Fruit fly (Drosophila melanogaster) whole organism, embryonic: ENCODE results near the gene Cyt-c-d.
A peak's percentile ranks its signal among the peaks of the same experiment; 100 is the strongest.

Experiments used
- CG1024 ChIP-seq: fragments of 200-800 bp; sonication (Bioruptor generic); IDR thresholded peaks from 2 replicates; pipeline ENCODE4 v1.3.6; 2022; ENCODE audit warnings: missing biosample characterization, missing genetic modification characterization
- CG10431 ChIP-seq: fragments of 200-800 bp; sonication (Bioruptor generic); optimal IDR thresholded peaks from 3 replicates; lab custom pipeline; 2018; ENCODE audit warnings: missing biosample characterization, mild to moderate bottlenecking, missing genetic modification characterization
- CG13123 ChIP-seq: fragments of 200-800 bp; sonication (Bioruptor generic); optimal IDR thresholded peaks from 2 replicates; lab custom pipeline; 2016; ENCODE audit warnings: missing biosample characterization, missing genetic modification characterization
- CG15073 ChIP-seq: fragments of 200-800 bp; sonication (Bioruptor generic); optimal IDR thresholded peaks from 2 replicates; lab custom pipeline; 2016; ENCODE audit warnings: missing biosample characterization, missing genetic modification characterization
- CG1603 ChIP-seq: fragments of 200-800 bp; sonication (Bioruptor generic); optimal IDR thresholded peaks from 2 replicates; lab custom pipeline; 2019; ENCODE audit warnings: missing biosample characterization, mild to moderate bottlenecking, missing genetic modification characterization, moderate library complexity
- CG17568 ChIP-seq: fragments of 200-800 bp; sonication (Bioruptor generic); optimal IDR thresholded peaks from 2 replicates; lab custom pipeline; 2018; ENCODE audit warnings: missing biosample characterization, mild to moderate bottlenecking, missing genetic modification characterization, moderate library complexity
- CG1792 ChIP-seq: fragments of 200-800 bp; sonication (Bioruptor generic); optimal IDR thresholded peaks from 2 replicates; lab custom pipeline; 2016; ENCODE audit warnings: missing biosample characterization, missing genetic modification characterization
- CG2202 ChIP-seq: fragments of 200-800 bp; sonication (Bioruptor generic); optimal IDR thresholded peaks from 2 replicates; lab custom pipeline; 2018; ENCODE audit warnings: missing biosample characterization, mild to moderate bottlenecking, missing genetic modification characterization
- CG3065 ChIP-seq: fragments of 200-800 bp; sonication (Bioruptor generic); optimal IDR thresholded peaks from 2 replicates; lab custom pipeline; 2016; ENCODE audit warnings: missing biosample characterization, missing genetic modification characterization
- CG34376 ChIP-seq: fragments of 200-800 bp; sonication (Bioruptor generic); optimal IDR thresholded peaks from 2 replicates; lab custom pipeline; 2018; ENCODE audit warnings: missing biosample characterization, mild to moderate bottlenecking, missing genetic modification characterization
- CG3726 ChIP-seq: fragments of 200-800 bp; sonication (Bioruptor generic); IDR thresholded peaks from 3 replicates; pipeline ENCODE4, ENCODE4 v1.3.6; 2022; ENCODE audit warnings: missing biosample characterization, missing genetic modification characterization
- CG4328 ChIP-seq: fragments of 200-800 bp; sonication (Bioruptor generic); optimal IDR thresholded peaks from 3 replicates; lab custom pipeline; 2017; ENCODE audit warnings: missing biosample characterization, missing genetic modification reagents, missing genetic modification characterization
- CG7745 ChIP-seq: fragments of 200-800 bp; sonication (Bioruptor generic); optimal IDR thresholded peaks from 2 replicates; lab custom pipeline; 2018; ENCODE audit warnings: missing biosample characterization, mild to moderate bottlenecking, missing genetic modification characterization, moderate library complexity
- CG8089 ChIP-seq: fragments of 200-800 bp; sonication (Bioruptor generic); optimal IDR thresholded peaks from 3 replicates; lab custom pipeline; 2016; ENCODE audit warnings: missing biosample characterization, missing genetic modification characterization
- CG8388 ChIP-seq: fragments of 200-800 bp; sonication (Bioruptor generic); optimal IDR thresholded peaks from 2 replicates; lab custom pipeline; 2019; ENCODE audit warnings: missing biosample characterization, mild to moderate bottlenecking, missing genetic modification characterization, moderate library complexity
- Deaf1 ChIP-seq: fragments of 200-800 bp; optimal IDR thresholded peaks from 3 replicates; lab custom pipeline; 2019; ENCODE audit warnings: missing biosample characterization, mild to moderate bottlenecking, missing genetic modification characterization, moderate library complexity
- HLH3B ChIP-seq: fragments of 200-800 bp; sonication (Bioruptor generic); IDR thresholded peaks from 2 replicates; pipeline ENCODE4 v1.3.6; 2022; ENCODE audit warnings: missing biosample characterization, missing genetic modification characterization
- HmgZ ChIP-seq: fragments of 200-800 bp; sonication (Bioruptor generic); optimal IDR thresholded peaks from 2 replicates; lab custom pipeline; 2018; ENCODE audit warnings: missing biosample characterization, mild to moderate bottlenecking, missing genetic modification characterization
- Kr ChIP-seq: fragments of 200-800 bp; sonication (Bioruptor generic); optimal IDR thresholded peaks from 2 replicates; lab custom pipeline; 2017; ENCODE audit warnings: missing biosample characterization, mild to moderate bottlenecking, missing genetic modification characterization
- Lpt ChIP-seq: fragments of >200 bp; optimal IDR thresholded peaks from 2 replicates; lab custom pipeline; 2018; ENCODE audit warnings: missing biosample characterization, missing genetic modification characterization
- NC2β ChIP-seq: fragments of 200-800 bp; sonication (Bioruptor generic); optimal IDR thresholded peaks from 2 replicates; lab custom pipeline; 2016; ENCODE audit warnings: missing biosample characterization, missing genetic modification characterization
- Nf-YA ChIP-seq: fragments of 200-800 bp; sonication (Bioruptor generic); IDR thresholded peaks from 2 replicates; pipeline ENCODE4 v1.3.6; 2022; ENCODE audit warnings: missing biosample characterization, missing genetic modification characterization
- PHDP ChIP-seq: fragments of 200-800 bp; sonication (Bioruptor generic); optimal IDR thresholded peaks from 3 replicates; lab custom pipeline; 2018; ENCODE audit warnings: missing biosample characterization, mild to moderate bottlenecking, missing genetic modification characterization, moderate library complexity
- Ravus ChIP-seq: fragments of 200-800 bp; sonication (Bioruptor generic); IDR thresholded peaks from 2 replicates; pipeline ENCODE4 v1.3.6; 2022; ENCODE audit warnings: missing biosample characterization, missing genetic modification characterization
- TFAM ChIP-seq: fragments of 200-800 bp; sonication (Bioruptor generic); optimal IDR thresholded peaks from 2 replicates; lab custom pipeline; 2017; ENCODE audit warnings: missing biosample characterization, missing genetic modification characterization, inconsistent platforms
- YL-1 ChIP-seq: fragments of 200-800 bp; sonication (Bioruptor generic); optimal IDR thresholded peaks from 3 replicates; lab custom pipeline; 2017; ENCODE audit warnings: missing biosample characterization, mild to moderate bottlenecking, missing genetic modification characterization
- ac ChIP-seq: fragments of 200-800 bp; sonication (Bioruptor generic); optimal IDR thresholded peaks from 3 replicates; lab custom pipeline; 2017; ENCODE audit warnings: missing biosample characterization, mild to moderate bottlenecking, missing genetic modification characterization
- bigmax ChIP-seq: fragments of 200-800 bp; sonication (Bioruptor generic); optimal IDR thresholded peaks from 2 replicates; lab custom pipeline; 2018; ENCODE audit warnings: missing biosample characterization, mild to moderate bottlenecking, missing genetic modification characterization
- crc ChIP-seq: fragments of 200-800 bp; sonication (Bioruptor generic); optimal IDR thresholded peaks from 2 replicates; lab custom pipeline; 2016; ENCODE audit warnings: missing biosample characterization, missing genetic modification characterization
- dmrt11E ChIP-seq: fragments of 200-800 bp; sonication (Bioruptor generic); optimal IDR thresholded peaks from 3 replicates; lab custom pipeline; 2018; ENCODE audit warnings: missing biosample characterization, mild to moderate bottlenecking, missing genetic modification characterization, moderate library complexity
- eve ChIP-seq, 2 experiments: fragments of >200 bp; optimal IDR thresholded peaks; 2 replicates each; lab custom pipeline; 2017; ENCODE audit warnings: missing biosample characterization in 2 of 2, missing genetic modification characterization in 2 of 2
- fd3F ChIP-seq: fragments of 200-800 bp; sonication (Bioruptor generic); optimal IDR thresholded peaks from 2 replicates; lab custom pipeline; 2018; ENCODE audit warnings: missing biosample characterization, mild to moderate bottlenecking, missing genetic modification characterization, moderate library complexity
- fu2 ChIP-seq: fragments of 200-800 bp; sonication (Bioruptor generic); optimal IDR thresholded peaks from 2 replicates; lab custom pipeline; 2016; ENCODE audit warnings: missing biosample characterization, missing genetic modification characterization
- gcm ChIP-seq: fragments of 200-800 bp; sonication (Bioruptor generic); optimal IDR thresholded peaks from 2 replicates; lab custom pipeline; 2019; ENCODE audit warnings: missing biosample characterization, mild to moderate bottlenecking, missing genetic modification characterization, moderate library complexity
- gem ChIP-seq: fragments of 200-800 bp; sonication (Bioruptor generic); optimal IDR thresholded peaks from 2 replicates; lab custom pipeline; 2019; ENCODE audit warnings: missing biosample characterization, mild to moderate bottlenecking, missing genetic modification characterization, moderate library complexity
- grau ChIP-seq: fragments of 200-800 bp; optimal IDR thresholded peaks from 3 replicates; lab custom pipeline; 2019; ENCODE audit warnings: missing biosample characterization, mild to moderate bottlenecking, missing genetic modification characterization, moderate library complexity
- hth ChIP-seq: fragments of >200 bp; optimal IDR thresholded peaks from 2 replicates; lab custom pipeline; 2017; ENCODE audit warnings: inconsistent platforms
- kay ChIP-seq: fragments of 200-800 bp; sonication (Bioruptor generic); optimal IDR thresholded peaks from 2 replicates; lab custom pipeline; 2016; ENCODE audit warnings: missing biosample characterization, missing genetic modification characterization
- ken ChIP-seq: fragments of 200-800 bp; sonication (Bioruptor generic); IDR thresholded peaks from 3 replicates; pipeline ENCODE4 v1.3.6; 2022; ENCODE audit warnings: missing biosample characterization, missing genetic modification characterization
- lab ChIP-seq: fragments of 200-800 bp; sonication (Bioruptor generic); optimal IDR thresholded peaks from 3 replicates; lab custom pipeline; 2017; ENCODE audit warnings: missing biosample characterization, missing genetic modification characterization, mild to moderate bottlenecking, moderate library complexity, missing genetic modification reagents
- lilli ChIP-seq: fragments of 200-800 bp; sonication (Bioruptor generic); optimal IDR thresholded peaks from 3 replicates; lab custom pipeline; 2016; ENCODE audit warnings: missing biosample characterization, missing genetic modification characterization
- lmd ChIP-seq: fragments of 200-800 bp; sonication (Bioruptor generic); IDR thresholded peaks from 2 replicates; pipeline ENCODE4 v1.3.6; 2022; ENCODE audit warnings: missing biosample characterization, missing genetic modification characterization
- maf-S ChIP-seq: fragments of 200-800 bp; sonication (Bioruptor generic); optimal IDR thresholded peaks from 2 replicates; lab custom pipeline; 2016; ENCODE audit warnings: missing biosample characterization, missing genetic modification characterization
- nerfin-2 ChIP-seq: fragments of 200-800 bp; sonication (Bioruptor generic); IDR thresholded peaks from 2 replicates; pipeline ENCODE4 v1.3.6; 2022; ENCODE audit warnings: missing biosample characterization, missing genetic modification characterization; ENCODE audit not compliant: partially characterized antibody
- oc ChIP-seq: fragments of 200-800 bp; sonication (Bioruptor generic); optimal IDR thresholded peaks from 2 replicates; lab custom pipeline; 2018; ENCODE audit warnings: missing biosample characterization, mild to moderate bottlenecking, missing genetic modification characterization, moderate library complexity
- pnt ChIP-seq: fragments of 200-800 bp; sonication (Bioruptor generic); optimal IDR thresholded peaks from 3 replicates; lab custom pipeline; 2016; ENCODE audit warnings: missing biosample characterization, missing genetic modification characterization
- sens ChIP-seq: fragments of 200-800 bp; sonication (Bioruptor generic); peaks from one replicate; lab custom pipeline; 2016; ENCODE audit warnings: missing biosample characterization, missing genetic modification characterization
- sens-2 ChIP-seq: fragments of 200-800 bp; sonication (Bioruptor generic); IDR thresholded peaks from 2 replicates; pipeline ENCODE4 v1.3.6; 2022; ENCODE audit warnings: missing biosample characterization, missing genetic modification characterization
- ttk ChIP-seq: fragments of 200-800 bp; sonication (Bioruptor generic); IDR thresholded peaks from 2 replicates; pipeline ENCODE4 v2.1.2; 2022; ENCODE audit warnings: missing biosample characterization, missing genetic modification characterization
- vnd ChIP-seq: fragments of 200-800 bp; sonication (Bioruptor generic); IDR thresholded peaks from 3 replicates; pipeline ENCODE4 v1.3.6; 2022; ENCODE audit warnings: missing biosample characterization, missing genetic modification characterization; ENCODE audit not compliant: partially characterized antibody
- zen2 ChIP-seq: fragments of 200-800 bp; sonication (Bioruptor generic); IDR thresholded peaks from 3 replicates; pipeline ENCODE4 v1.3.6; 2022; ENCODE audit warnings: missing biosample characterization, missing genetic modification characterization; ENCODE audit not compliant: partially characterized antibody

The Cyt-c-d gene

dm6 chr2L:16711891-16712290, 3.8 kb upstream of the Cyt-c-d start (continued):
- TF ChIP-seq oc (peak; percentile 2), lilli (no peak)

- no peak for TF ChIP-seq hth (lab: Kevin White, UChicago)
- TF ChIP-seq grau (tag; lab: Kevin White, UChicago): no peak
- TF ChIP-seq Kr (GFP tag; lab: Kevin White, UChicago): peak; percentile 3
- peak; percentile 37 for TF ChIP-seq CG17568
- no peak for TF ChIP-seq maf-S (GFP tag; lab: Kevin White, UChicago)
- TF ChIP-seq Ravus (GFP tag; lab: Robert Waterston, UW): no peak
- TF ChIP-seq CG1792 (GFP tag; lab: Kevin White, UChicago): no peak
- no peak for TF ChIP-seq ttk (GFP tag; lab: Robert Waterston, UW)
- TF ChIP-seq CG10431: peak; percentile 75
- no peak for TF ChIP-seq bigmax
- TF ChIP-seq fu2 (GFP tag; lab: Kevin White, UChicago): no peak
- TF ChIP-seq HLH3B (GFP tag; lab: Robert Waterston, UW): no peak
- 0 out of 3 replicates have a peak, but pooled peaks have one; percentile 7 for TF ChIP-seq ken (GFP tag; lab: Robert Waterston, UW)
- no peak for TF ChIP-seq lab (GFP tag; lab: Kevin White, UChicago)
- peak; percentile 32 for TF ChIP-seq dmrt11E
- no peak for TF ChIP-seq pnt (GFP tag; lab: Kevin White, UChicago)
- TF ChIP-seq sens (GFP tag; lab: Kevin White, UChicago): peak; percentile 70
- no peak for TF ChIP-seq CG34376 (GFP tag; lab: Kevin White, UChicago)
- no peak for TF ChIP-seq NC2β
- TF ChIP-seq CG2202 (tag; lab: Kevin White, UChicago): peak; percentile 43
- no peak for TF ChIP-seq zen2 (GFP tag; lab: Robert Waterston, UW)
- no peak for TF ChIP-seq nerfin-2 (GFP tag; lab: Robert Waterston, UW)
- TF ChIP-seq gcm (GFP tag; lab: Kevin White, UChicago): no peak
- no peak for TF ChIP-seq CG3726 (GFP tag; lab: Robert Waterston, UW)
- peak; percentile 18 for TF ChIP-seq gem (tag; lab: Kevin White, UChicago)
- peak; percentile 18 for TF ChIP-seq PHDP
- TF ChIP-seq lmd: no peak
- no peak for TF ChIP-seq vnd
- no peak for TF ChIP-seq TFAM (GFP tag; lab: Kevin White, UChicago)
- no peak for TF ChIP-seq kay (GFP tag; lab: Kevin White, UChicago)
- TF ChIP-seq Deaf1 (tag; lab: Kevin White, UChicago): peak; percentile 29
- TF ChIP-seq YL-1 (GFP tag; lab: Kevin White, UChicago): no peak
- no peak for TF ChIP-seq fd3F (GFP tag; lab: Kevin White, UChicago)
- TF ChIP-seq CG3065 (GFP tag; lab: Kevin White, UChicago): no peak
- no peak for TF ChIP-seq CG13123
- TF ChIP-seq CG8388 (GFP tag; lab: Kevin White, UChicago): no peak
- TF ChIP-seq eve (GFP tag; optimal IDR thresholded peaks at IDR 0.05; lab: Kevin White, UChicago): peak in 1 of 2 experiments; percentile 40
- TF ChIP-seq Nf-YA (GFP tag; lab: Robert Waterston, UW): no peak
- TF ChIP-seq sens-2 (GFP tag; lab: Robert Waterston, UW): no peak
- no peak for TF ChIP-seq ac (GFP tag; lab: Kevin White, UChicago)
- no peak for TF ChIP-seq CG7745 (tag; lab: Kevin White, UChicago)
- TF ChIP-seq HmgZ (tag; lab: Kevin White, UChicago): no peak
- TF ChIP-seq CG15073 (GFP tag; lab: Kevin White, UChicago): no peak
- TF ChIP-seq crc (GFP tag; lab: Kevin White, UChicago): no peak
- no peak for TF ChIP-seq CG1603 (tag; lab: Kevin White, UChicago)
- no peak for TF ChIP-seq Lpt
- no peak for TF ChIP-seq CG4328 (GFP tag; lab: Kevin White, UChicago)
- TF ChIP-seq CG8089: no peak
- TF ChIP-seq CG1024 (GFP tag; lab: Robert Waterston, UW): no peak
- no peak for TF ChIP-seq lilli
Observed at dm6 chr2L:16713929-16714328, 1.8 kb upstream of the Cyt-c-d start.
